ENCODE assay signal across 2 worm cellular contexts in the genomic region with DNA sequence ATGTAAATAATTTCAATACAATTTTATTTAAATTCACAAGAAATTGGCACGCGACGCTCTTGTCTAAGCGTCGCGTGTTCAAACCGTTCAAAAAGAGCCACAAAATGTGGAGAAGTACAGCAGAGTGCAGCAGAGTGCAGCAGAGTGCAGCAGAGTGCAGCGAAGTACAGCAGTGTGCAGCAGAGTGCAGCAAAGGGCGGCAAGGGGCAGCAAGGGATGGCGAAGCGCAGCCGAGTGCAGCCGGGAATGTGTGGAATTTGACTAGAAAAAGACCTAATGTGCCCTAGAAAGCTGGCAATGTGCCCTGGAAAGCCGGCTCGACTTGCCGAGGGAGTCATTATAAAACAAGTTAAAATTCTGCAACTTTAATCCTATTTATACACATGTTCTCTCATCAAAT.
TF ChIP-seq lines count a peak whose summit lies in the region.

A gene (minus strand): TSS at position 43 of the 400 bp plus-strand sequence.

TF ChIP-seq in whole organism, L4 larva, 104 proteins besides CTCF, POLR2A, EP300 and RAD21:
- TF ChIP-seq vab-7 (GFP tag; IDR thresholded peaks at IDR 0.05; lab: Robert Waterston, UW) (no peak), tag-97 (GFP tag; IDR thresholded peaks at IDR 0.05; lab: Robert Waterston, UW) (no peak), T20F7.1 (GFP tag; optimal IDR thresholded peaks at IDR 0.05; lab: Kevin White, UChicago) (no peak), D1046.2 (GFP tag; IDR thresholded peaks at IDR 0.05; lab: Robert Waterston, UW) (0 out of 2 replicates have a peak, but pooled peaks have one; percentile 11), F10B5.3 (tag; optimal IDR thresholded peaks at IDR 0.05; lab: Kevin White, UChicago) (no peak), mes-2 (tag; optimal IDR thresholded peaks at IDR 0.05; lab: Kevin White, UChicago; ENCODE audit: poor library complexity, severe bottlenecking) (no peak), ceh-82 (tag; optimal IDR thresholded peaks at IDR 0.05; lab: Kevin White, UChicago) (no peak), dmd-6 (GFP tag; IDR thresholded peaks at IDR 0.05; lab: Robert Waterston, UW) (no peak), set-16 (GFP tag; IDR thresholded peaks at IDR 0.05; lab: Robert Waterston, UW) (peak; percentile 70), duxl-1 (tag; optimal IDR thresholded peaks at IDR 0.05; lab: Kevin White, UChicago; ENCODE audit: poor library complexity) (no peak), ama-1 (optimal IDR thresholded peaks at IDR 0.05; lab: Kevin White, UChicago) (no peak), snpc-1.2 (GFP tag; IDR thresholded peaks at IDR 0.05; lab: Robert Waterston, UW) (no peak), unc-62 (GFP tag; optimal IDR thresholded peaks at IDR 0.05 in 1 of 2; lab: Kevin White, UChicago) (no peak), unc-62 (tag; optimal IDR thresholded peaks at IDR 0.05; lab: Kevin White, UChicago) (no peak), fos-1 (tag; optimal IDR thresholded peaks at IDR 0.05; lab: Kevin White, UChicago) (no peak), ceh-44 (GFP tag; IDR thresholded peaks at IDR 0.05; lab: Robert Waterston, UW) (no peak), ZK337.2 (GFP tag; IDR thresholded peaks at IDR 0.05; lab: Robert Waterston, UW) (peak; percentile 27; the same call in 1 of the 2 replicates), F26F4.8 (GFP tag; conservative IDR thresholded peaks at IDR 0.05; lab: Robert Waterston, UW) (0 out of 2 replicates have a peak, but pooled peaks have one; percentile 47), ztf-7 (tag; optimal IDR thresholded peaks at IDR 0.05; lab: Kevin White, UChicago) (no peak), dmd-9 (GFP tag; IDR thresholded peaks at IDR 0.05; lab: Robert Waterston, UW) (no peak)

TF ChIP-seq in whole organism, young adult, 124 proteins besides CTCF, POLR2A, EP300 and RAD21:
- no peak for TF ChIP-seq cebp-1 (GFP tag; IDR thresholded peaks at IDR 0.05; lab: Robert Waterston, UW)
- TF ChIP-seq cebp-1 (tag; optimal IDR thresholded peaks at IDR 0.05; lab: Kevin White, UChicago), result no peak
- TF ChIP-seq B0035.1 (tag; optimal IDR thresholded peaks at IDR 0.05; lab: Kevin White, UChicago), result no peak
- TF ChIP-seq C17E4.6 (GFP tag; IDR thresholded peaks at IDR 0.05; lab: Robert Waterston, UW), result no peak
- peak; percentile 75 for TF ChIP-seq zfh-2 (GFP tag; conservative IDR thresholded peaks at IDR 0.05; lab: Robert Waterston, UW)
- no peak for TF ChIP-seq snpc-3.4 (tag; optimal IDR thresholded peaks at IDR 0.05; lab: Kevin White, UChicago)
- no peak for TF ChIP-seq somi-1 (GFP tag; optimal IDR thresholded peaks at IDR 0.05; lab: Kevin White, UChicago)
- TF ChIP-seq egrh-3 (GFP tag; IDR thresholded peaks at IDR 0.05; lab: Robert Waterston, UW), result peak; percentile 44; the same call in 1 of the 2 replicates
TF ChIP-seq in whole organism, young adult: peak in this region for 2.
